Worm (Caenorhabditis elegans) whole organism, early embryonic: Measurements from ENCODE around the gene egrh-3.

Source experiments
- B0310.2 ChIP-seq: sonication (generic microtip); optimal IDR thresholded peaks from 2 replicates; lab custom pipeline; 2016; ENCODE audit warnings: mild to moderate bottlenecking, missing genetic modification characterization, missing compliant biosample characterization
- aly-1 ChIP-seq: sonication (generic microtip); optimal IDR thresholded peaks from 2 replicates; lab custom pipeline; 2016; ENCODE audit warnings: missing genetic modification characterization, missing compliant biosample characterization
- ama-1 ChIP-seq: fragments of 150-350 bp; optimal IDR thresholded peaks from 2 replicates; lab custom pipeline; 2014
- ceh-36 ChIP-seq: sonication (generic microtip); optimal IDR thresholded peaks from 2 replicates; lab custom pipeline; 2016; ENCODE audit warnings: missing genetic modification characterization, inconsistent platforms, missing compliant biosample characterization
- ets-7 ChIP-seq: sonication (generic microtip); optimal IDR thresholded peaks from 2 replicates; lab custom pipeline; 2016; ENCODE audit warnings: missing genotype, missing genetic modification characterization, missing compliant biosample characterization
- flt-1 ChIP-seq: fragments of 200-800 bp; sonication (Bioruptor generic); IDR thresholded peaks from 2 replicates; pipeline ENCODE4 v1.3.6; 2022; ENCODE audit warnings: missing genetic modification characterization, missing compliant biosample characterization
- hmbx-1 ChIP-seq: sonication (generic microtip); optimal IDR thresholded peaks from 2 replicates; lab custom pipeline; 2016; ENCODE audit warnings: mild to moderate bottlenecking, missing genetic modification characterization, missing compliant biosample characterization
- hnd-1 ChIP-seq: sonication (generic microtip); optimal IDR thresholded peaks from 2 replicates; lab custom pipeline; 2016; ENCODE audit warnings: missing genetic modification characterization, missing compliant biosample characterization
- pes-1 ChIP-seq: fragments of 200-800 bp; sonication (Bioruptor generic); IDR thresholded peaks from 2 replicates; pipeline ENCODE4 v1.3.6; 2022; ENCODE audit warnings: missing genetic modification reagents, missing genetic modification characterization, missing compliant biosample characterization
- tbx-11 ChIP-seq: fragments of 200-800 bp; sonication (Bioruptor generic); IDR thresholded peaks from 2 replicates; pipeline ENCODE4 v1.3.6; 2022; ENCODE audit warnings: missing genetic modification characterization, missing compliant biosample characterization
- tbx-37 ChIP-seq: fragments of 200-800 bp; sonication (Bioruptor generic); conservative IDR thresholded peaks from 2 replicates; pipeline ENCODE4 v1.3.6; 2022; ENCODE audit warnings: missing genetic modification reagents, missing genetic modification characterization, missing compliant biosample characterization
- tra-4 ChIP-seq: sonication (generic microtip); optimal IDR thresholded peaks from 2 replicates; lab custom pipeline; 2017; ENCODE audit warnings: missing genetic modification characterization, missing compliant biosample characterization

ce11 chrIV:2677687-2678086 lies 10.9 kb downstream of the egrh-3 start:
- TF ChIP-seq hnd-1: no peak
- no peak for TF ChIP-seq tra-4 (tag; lab: Kevin White, UChicago)
- TF ChIP-seq B0310.2: no peak
- no peak for TF ChIP-seq ama-1 (lab: Kevin White, UChicago)
- no peak for TF ChIP-seq tbx-11 (GFP tag; lab: Robert Waterston, UW)
- TF ChIP-seq tbx-37: no peak
- TF ChIP-seq ceh-36 (tag; lab: Kevin White, UChicago): no peak
- no peak for TF ChIP-seq flt-1
- TF ChIP-seq hmbx-1: no peak
- no peak for TF ChIP-seq aly-1 (tag; lab: Kevin White, UChicago)
- no peak for TF ChIP-seq ets-7 (tag; lab: Kevin White, UChicago)
- TF ChIP-seq pes-1 (GFP tag; lab: Robert Waterston, UW): no peak
